Fruit fly (Drosophila melanogaster): ENCODE data around the gene ATPsynE.

Gene ATPsynE

DNA sequence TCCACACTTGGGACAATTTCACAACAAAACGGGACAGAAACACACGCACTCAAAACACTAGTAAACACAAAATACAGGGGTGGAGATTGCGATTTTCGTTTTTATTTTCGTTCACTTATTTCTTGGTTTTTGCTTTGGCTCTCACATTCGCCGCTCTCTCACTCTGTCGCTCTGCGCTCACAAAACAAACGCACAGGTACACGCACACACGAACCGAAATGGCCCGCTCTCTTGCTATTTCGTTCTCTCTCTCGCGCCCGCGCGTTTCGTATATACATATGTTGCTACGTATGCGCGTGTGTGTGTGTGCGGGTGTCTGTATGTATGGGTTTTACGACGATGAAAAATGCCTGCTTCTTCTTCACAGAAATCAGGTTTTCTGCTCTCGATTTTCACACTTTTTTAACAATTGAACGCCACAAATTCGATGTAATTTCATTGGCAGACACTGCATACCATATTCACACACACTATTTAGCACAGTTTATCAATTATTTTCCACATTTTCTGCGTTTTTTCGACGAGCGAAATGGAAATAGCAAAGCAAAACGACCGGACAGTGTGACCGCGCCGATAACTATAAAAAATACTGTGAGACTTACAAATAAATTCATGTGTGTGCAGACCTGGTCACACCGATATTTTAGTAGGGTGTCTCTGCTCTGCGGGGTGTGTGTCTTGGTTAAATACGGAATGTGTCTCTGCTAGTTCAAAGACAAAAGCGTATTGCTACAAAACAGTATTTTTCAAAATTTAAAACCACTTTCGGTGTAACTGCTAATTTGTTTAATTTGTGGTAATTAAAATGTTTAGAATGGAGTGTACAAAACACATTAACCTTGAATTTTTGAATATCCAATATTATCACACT lies 40.2 kb upstream of the ATPsynE start, which contains the start of gene trx (continued):
- TF ChIP-seq grau (tag; optimal IDR thresholded peaks at IDR 0.05) = no peak
- no peak for TF ChIP-seq MBD-R2 (GFP tag; IDR thresholded peaks at IDR 0.05)
- TF ChIP-seq slou (GFP tag; optimal IDR thresholded peaks at IDR 0.05) = no peak
- TF ChIP-seq CG6689 (GFP tag; IDR thresholded peaks at IDR 0.05) = no peak
- no peak for TF ChIP-seq CG16813 (GFP tag; IDR thresholded peaks at IDR 0.05; ENCODE audit: partially characterized antibody)
- no peak for TF ChIP-seq CG16815 (GFP tag; optimal IDR thresholded peaks at IDR 0.05)
- no peak for TF ChIP-seq crp (GFP tag; optimal IDR thresholded peaks at IDR 0.05)
- TF ChIP-seq Mes4 (GFP tag; optimal IDR thresholded peaks at IDR 0.05) = no peak
- no peak for TF ChIP-seq CG12155 (GFP tag; optimal IDR thresholded peaks at IDR 0.05)
- no peak for TF ChIP-seq Rfx (GFP tag; IDR thresholded peaks at IDR 0.05)
- no peak for TF ChIP-seq pho (GFP tag; optimal IDR thresholded peaks at IDR 0.05)
- TF ChIP-seq CG30403 (GFP tag; optimal IDR thresholded peaks at IDR 0.05) = no peak
- no peak for TF ChIP-seq Adf1 (GFP tag; IDR thresholded peaks at IDR 0.05)
- no peak for TF ChIP-seq Spps (tag; optimal IDR thresholded peaks at IDR 0.05)
- no peak for TF ChIP-seq CG16863 (GFP tag; optimal IDR thresholded peaks at IDR 0.05)
- peak; percentile 29 for TF ChIP-seq CG15601 (tag; optimal IDR thresholded peaks at IDR 0.05)
- no peak for TF ChIP-seq Gsc (GFP tag; IDR thresholded peaks at IDR 0.05)
- peak; percentile 28 for TF ChIP-seq CG7271 (tag; optimal IDR thresholded peaks at IDR 0.05)
- TF ChIP-seq eve (GFP tag; optimal IDR thresholded peaks at IDR 0.05) = no peak
- TF ChIP-seq CG8359 (GFP tag; optimal IDR thresholded peaks at IDR 0.05; ENCODE audit: borderline replicate concordance) = no peak
- peak; percentile 68 for TF ChIP-seq Sry-δ (GFP tag; optimal IDR thresholded peaks at IDR 0.05)
- TF ChIP-seq stwl (tag; optimal IDR thresholded peaks at IDR 0.05) = peak; percentile 91
- peak; percentile 63 for TF ChIP-seq CG8924 (tag; optimal IDR thresholded peaks at IDR 0.05)
- TF ChIP-seq wdn (GFP tag; IDR thresholded peaks at IDR 0.05) = no peak
- peak; percentile 2 for TF ChIP-seq twi (tag; optimal IDR thresholded peaks at IDR 0.05)
- peak; percentile 61 for TF ChIP-seq pros (GFP tag; optimal IDR thresholded peaks at IDR 0.05)
- no peak for TF ChIP-seq Dbx (GFP tag; IDR thresholded peaks at IDR 0.05)
- TF ChIP-seq her (GFP tag; optimal IDR thresholded peaks at IDR 0.05) = no peak
- TF ChIP-seq pfk (GFP tag; optimal IDR thresholded peaks at IDR 0.05) = no peak
- no peak for TF ChIP-seq bab2 (GFP tag; optimal IDR thresholded peaks at IDR 0.05)
- no peak for TF ChIP-seq dimm (GFP tag; IDR thresholded peaks at IDR 0.05)
- no peak for TF ChIP-seq CG3065 (GFP tag; optimal IDR thresholded peaks at IDR 0.05)
- peak; percentile 5 for TF ChIP-seq CG15696 (tag; optimal IDR thresholded peaks at IDR 0.05)
- TF ChIP-seq ken (GFP tag; IDR thresholded peaks at IDR 0.05) = no peak
- no peak for TF ChIP-seq esg (GFP tag; conservative IDR thresholded peaks at IDR 0.05)
- TF ChIP-seq MTF-1 (GFP tag; optimal IDR thresholded peaks at IDR 0.05; ENCODE audit: borderline replicate concordance) = no peak
- peak; percentile 100 for TF ChIP-seq cg (GFP tag; optimal IDR thresholded peaks at IDR 0.05)
- no peak for TF ChIP-seq CG7963 (GFP tag; IDR thresholded peaks at IDR 0.05; ENCODE audit: partially characterized antibody)
- TF ChIP-seq Sox102F (GFP tag; optimal IDR thresholded peaks at IDR 0.05) = no peak
- TF ChIP-seq BEAF-32 (GFP tag; optimal IDR thresholded peaks at IDR 0.05) = peak; percentile 47
- peak; percentile 88 for TF ChIP-seq pita (GFP tag; optimal IDR thresholded peaks at IDR 0.05)
- no peak for TF ChIP-seq CG6272 (GFP tag; IDR thresholded peaks at IDR 0.05)
- no peak for TF ChIP-seq Side (GFP tag; optimal IDR thresholded peaks at IDR 0.05)
- TF ChIP-seq Oli (tag; optimal IDR thresholded peaks at IDR 0.05) = no peak
- TF ChIP-seq Fer2 (tag; optimal IDR thresholded peaks at IDR 0.05) = no peak
- TF ChIP-seq CG11695 (GFP tag; IDR thresholded peaks at IDR 0.05) = no peak
- TF ChIP-seq CG13296 (GFP tag; optimal IDR thresholded peaks at IDR 0.05) = no peak
- TF ChIP-seq CrebB (tag; optimal IDR thresholded peaks at IDR 0.05) = no peak
- TF ChIP-seq row (GFP tag; IDR thresholded peaks at IDR 0.05) = no peak
